Worm (Caenorhabditis elegans): ENCODE results near the gene E02C12.19.

The E02C12.19 gene

DNA sequence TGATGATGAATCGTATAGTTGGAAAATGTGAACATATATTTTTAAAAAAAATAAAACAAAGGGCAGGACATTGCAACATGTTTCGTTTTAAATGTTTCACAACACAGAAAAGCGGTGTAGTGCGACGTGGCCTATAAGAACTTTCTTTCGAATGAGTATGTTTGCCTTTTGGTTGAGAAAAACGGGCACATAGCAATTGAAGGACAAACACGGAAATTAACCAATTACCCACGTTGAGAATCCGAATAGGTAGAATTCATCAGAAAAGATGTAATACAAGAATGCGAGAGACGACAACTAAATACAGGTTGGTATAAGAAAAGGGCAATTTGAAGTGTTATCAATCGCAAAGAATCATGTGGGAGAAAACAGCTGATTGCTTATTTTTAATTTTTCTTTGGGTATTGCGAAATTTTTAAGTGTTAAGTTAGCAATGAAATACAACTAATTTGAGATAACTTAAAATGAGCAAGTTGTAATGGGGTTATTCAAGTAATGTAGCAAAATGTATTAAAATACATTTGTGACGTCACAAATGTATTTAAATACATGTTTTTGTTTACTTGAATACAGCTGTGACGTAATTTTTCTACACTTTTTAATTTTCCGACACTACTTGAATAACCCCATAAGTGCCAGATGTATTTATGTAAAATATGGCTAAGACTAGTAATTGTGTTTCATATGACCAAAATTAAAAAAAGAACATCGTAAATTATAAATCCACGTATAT, 42.8 kb downstream of the E02C12.19 start, which contains the start of gene acl-14:
Gene acl-14, minus strand, starts transcription at position 316 of the 733 bp plus-strand sequence.
- TF ChIP-seq ceh-62 (tag; optimal IDR thresholded peaks at IDR 0.05): no peak
- no peak for TF ChIP-seq lin-38 (GFP tag; IDR thresholded peaks at IDR 0.05)
- no peak for TF ChIP-seq jun-1 (tag; optimal IDR thresholded peaks at IDR 0.05)
- TF ChIP-seq ctbp-1 (GFP tag; IDR thresholded peaks at IDR 0.05): no peak
- TF ChIP-seq snpc-1.2 (GFP tag; IDR thresholded peaks at IDR 0.05): no peak
- TF ChIP-seq madf-5 (GFP tag; IDR thresholded peaks at IDR 0.05): no peak
- TF ChIP-seq dmd-6 (GFP tag; IDR thresholded peaks at IDR 0.05): peak; percentile 31; the same call in 1 of the 2 replicates
- TF ChIP-seq ceh-32 (tag; optimal IDR thresholded peaks at IDR 0.05; ENCODE audit: poor library complexity): no peak
- no peak for TF ChIP-seq spr-3 (GFP tag; optimal IDR thresholded peaks at IDR 0.05)
- TF ChIP-seq lir-3 (tag; optimal IDR thresholded peaks at IDR 0.05): no peak
- TF ChIP-seq nhr-28 (tag; optimal IDR thresholded peaks at IDR 0.05): peak; percentile 64
- no peak for TF ChIP-seq lin-29 (GFP tag; IDR thresholded peaks at IDR 0.05)
- no peak for TF ChIP-seq zip-2 (tag; optimal IDR thresholded peaks at IDR 0.05)
- no peak for TF ChIP-seq nhr-76 (tag; optimal IDR thresholded peaks at IDR 0.05)
- no peak for TF ChIP-seq php-3 (GFP tag; IDR thresholded peaks at IDR 0.05)
- TF ChIP-seq dve-1 (tag; optimal IDR thresholded peaks at IDR 0.05; ENCODE audit: insufficient read depth): no peak
- no peak for TF ChIP-seq ZK337.2 (GFP tag; IDR thresholded peaks at IDR 0.05)
- TF ChIP-seq hif-1 (tag; optimal IDR thresholded peaks at IDR 0.05): no peak
- TF ChIP-seq F37D6.2 (tag; optimal IDR thresholded peaks at IDR 0.05): no peak
- no peak for TF ChIP-seq lin-13 (GFP tag; optimal IDR thresholded peaks at IDR 0.05)
- TF ChIP-seq egl-27 (tag; optimal IDR thresholded peaks at IDR 0.05): no peak
- TF ChIP-seq mdl-1 (tag; optimal IDR thresholded peaks at IDR 0.05): peak in 1 of 2 experiments; percentile 10
- no peak for TF ChIP-seq tra-1 (GFP tag; IDR thresholded peaks at IDR 0.05)
- TF ChIP-seq mdt-29 (GFP tag; IDR thresholded peaks at IDR 0.05): no peak
- no peak for TF ChIP-seq D1046.2 (GFP tag; IDR thresholded peaks at IDR 0.05)
- TF ChIP-seq zag-1 (tag; optimal IDR thresholded peaks at IDR 0.05): no peak
- TF ChIP-seq mes-2 (tag; optimal IDR thresholded peaks at IDR 0.05; ENCODE audit: poor library complexity, severe bottlenecking): peak; percentile 28
- TF ChIP-seq lin-39 (tag; optimal IDR thresholded peaks at IDR 0.05): no peak
- no peak for TF ChIP-seq spr-1 (tag; optimal IDR thresholded peaks at IDR 0.05)
- no peak for TF ChIP-seq attf-4 (tag; optimal IDR thresholded peaks at IDR 0.05)
- no peak for TF ChIP-seq nhr-77 (tag; optimal IDR thresholded peaks at IDR 0.05)
- no peak for TF ChIP-seq nhr-237 (tag; optimal IDR thresholded peaks at IDR 0.05)
- TF ChIP-seq madf-9 (GFP tag; conservative IDR thresholded peaks at IDR 0.05): no peak
- no peak for TF ChIP-seq aly-2 (tag; optimal IDR thresholded peaks at IDR 0.05)
- no peak for TF ChIP-seq mxl-3 (GFP tag; optimal IDR thresholded peaks at IDR 0.05)
- TF ChIP-seq zfp-3 (GFP tag; conservative IDR thresholded peaks at IDR 0.05): no peak
- no peak for TF ChIP-seq dmd-9 (GFP tag; IDR thresholded peaks at IDR 0.05)
- TF ChIP-seq gei-8 (GFP tag; optimal IDR thresholded peaks at IDR 0.05): no peak
- no peak for TF ChIP-seq nhr-42 (GFP tag; IDR thresholded peaks at IDR 0.05)
- TF ChIP-seq dmd-8 (GFP tag; IDR thresholded peaks at IDR 0.05): no peak
- no peak for TF ChIP-seq ces-1 (GFP tag; optimal IDR thresholded peaks at IDR 0.05)
- no peak for TF ChIP-seq daf-8 (GFP tag; IDR thresholded peaks at IDR 0.05)
- TF ChIP-seq fkh-10 (GFP tag; optimal IDR thresholded peaks at IDR 0.05): no peak
- TF ChIP-seq snpc-4 (tag; optimal IDR thresholded peaks at IDR 0.05): no peak
- TF ChIP-seq daf-16 (GFP tag; optimal IDR thresholded peaks at IDR 0.05): no peak
- TF ChIP-seq daf-16 (tag; optimal IDR thresholded peaks at IDR 0.05): peak; percentile 34
- no peak for TF ChIP-seq daf-19 (GFP tag; conservative IDR thresholded peaks at IDR 0.05)
- TF ChIP-seq sdz-12 (GFP tag; optimal IDR thresholded peaks at IDR 0.05): no peak
- no peak for TF ChIP-seq zip-11 (GFP tag; IDR thresholded peaks at IDR 0.05)
- peak; percentile 82 for TF ChIP-seq aha-1 (tag)
- TF ChIP-seq dpl-1 (GFP tag; optimal IDR thresholded peaks at IDR 0.05): no peak
- no peak for TF ChIP-seq T20F7.1 (GFP tag; optimal IDR thresholded peaks at IDR 0.05)

All from whole organism, L4 larva.